Worm (Caenorhabditis elegans) whole organism, L4 larva: ENCODE results near the gene Y67H2A.7.

Experiments
- F37D6.2 ChIP-seq: sonication (generic microtip); optimal IDR thresholded peaks from 2 replicates; lab custom pipeline; 2016; ENCODE audit warnings: mild to moderate bottlenecking, missing genetic modification characterization, missing compliant biosample characterization
- T20F7.1 ChIP-seq: fragments of 200-800 bp; sonication (Bioruptor generic); optimal IDR thresholded peaks from 2 replicates; lab custom pipeline; 2018; ENCODE audit warnings: mild to moderate bottlenecking, missing genetic modification characterization, missing compliant biosample characterization
- Y48G9A.11 ChIP-seq: fragments of 200-800 bp; sonication (Bioruptor generic); IDR thresholded peaks from 2 replicates; pipeline ENCODE4 v1.3.6; 2022; ENCODE audit warnings: missing genetic modification reagents, missing genetic modification characterization, missing compliant biosample characterization
- ama-1 ChIP-seq: fragments of 150-350 bp; optimal IDR thresholded peaks from 2 replicates; lab custom pipeline; 2014; ENCODE audit warnings: inconsistent platforms, mixed read lengths
- arid-1 ChIP-seq: fragments of 200-800 bp; sonication (Bioruptor generic); conservative IDR thresholded peaks from 2 replicates; pipeline ENCODE4 v1.3.6; 2022; ENCODE audit warnings: missing genetic modification reagents, missing genetic modification characterization, missing compliant biosample characterization
- attf-4 ChIP-seq: sonication (generic microtip); optimal IDR thresholded peaks from 3 replicates; lab custom pipeline; 2017; ENCODE audit warnings: missing biosample characterization, missing genetic modification characterization
- ceh-20 ChIP-seq: fragments of 200-800 bp; sonication (Bioruptor generic); IDR thresholded peaks from 2 replicates; pipeline ENCODE4 v1.3.6; 2022; ENCODE audit warnings: missing genetic modification reagents, missing genetic modification characterization, missing compliant biosample characterization
- ceh-44 ChIP-seq: fragments of 200-800 bp; sonication (Bioruptor generic); IDR thresholded peaks from 2 replicates; pipeline ENCODE4 v1.3.6; 2022; ENCODE audit warnings: missing genetic modification reagents, missing genetic modification characterization, missing compliant biosample characterization
- ceh-82 ChIP-seq: sonication (generic microtip); optimal IDR thresholded peaks from 2 replicates; lab custom pipeline; 2017; ENCODE audit warnings: missing biosample characterization, missing genetic modification characterization
- cey-2 ChIP-seq: sonication (generic microtip); optimal IDR thresholded peaks from 3 replicates; lab custom pipeline; 2017; ENCODE audit warnings: missing genetic modification characterization, mild to moderate bottlenecking, missing compliant biosample characterization, antibody characterized with exemption, borderline replicate concordance; ENCODE audit not compliant: insufficient read depth
- daf-12 ChIP-seq: fragments of 150-350 bp; optimal IDR thresholded peaks from 2 replicates; lab custom pipeline; 2014; ENCODE audit warnings: missing biosample characterization, missing genetic modification reagents, missing genetic modification characterization
- daf-19 ChIP-seq: fragments of 200-800 bp; sonication (Bioruptor generic); conservative IDR thresholded peaks from 2 replicates; pipeline ENCODE4 v1.3.6; 2022; ENCODE audit warnings: missing genetic modification characterization, missing compliant biosample characterization
- daf-8 ChIP-seq: fragments of 200-800 bp; sonication (Bioruptor generic); IDR thresholded peaks from 2 replicates; pipeline ENCODE4 v1.3.6; 2022; ENCODE audit warnings: missing genetic modification characterization, missing compliant biosample characterization
- dmd-6 ChIP-seq: fragments of 200-800 bp; sonication (Bioruptor generic); IDR thresholded peaks from 2 replicates; pipeline ENCODE4 v1.3.6; 2022; ENCODE audit warnings: missing genetic modification reagents, missing genetic modification characterization, missing compliant biosample characterization
- dmd-8 ChIP-seq: fragments of 200-800 bp; sonication (Bioruptor generic); IDR thresholded peaks from 2 replicates; pipeline ENCODE4 v1.3.6; 2022; ENCODE audit warnings: missing genetic modification characterization, missing compliant biosample characterization
- duxl-1 ChIP-seq: sonication (generic microtip); optimal IDR thresholded peaks from 2 replicates; lab custom pipeline; 2016; ENCODE audit warnings: mild to moderate bottlenecking, missing genetic modification characterization, moderate library complexity, missing compliant biosample characterization; ENCODE audit not compliant: poor library complexity
- fkh-10 ChIP-seq: fragments of 150-350 bp; optimal IDR thresholded peaks from 2 replicates; lab custom pipeline; 2014; ENCODE audit warnings: missing biosample characterization, missing genetic modification reagents, missing genetic modification characterization
- fos-1 ChIP-seq: fragments of 150-350 bp; optimal IDR thresholded peaks from 2 replicates; lab custom pipeline; 2014; ENCODE audit warnings: missing biosample characterization, missing genetic modification characterization
- hif-1 ChIP-seq, 2 experiments: sonication (generic microtip); optimal IDR thresholded peaks; 2 replicates each; lab custom pipeline; 2016 to 2017; ENCODE audit warnings: missing compliant biosample characterization in 2 of 2, missing genetic modification characterization in 2 of 2, missing genetic modification reagents in 2 of 2, missing genotype in 2 of 2, mild to moderate bottlenecking in 1 of 2
- hlh-11 ChIP-seq: fragments of 200-800 bp; sonication (Bioruptor generic); optimal IDR thresholded peaks from 2 replicates; lab custom pipeline; 2018; ENCODE audit warnings: mild to moderate bottlenecking, missing genetic modification characterization, missing compliant biosample characterization
- hlh-30 ChIP-seq: sonication (generic microtip); optimal IDR thresholded peaks from 2 replicates; lab custom pipeline; 2017; ENCODE audit warnings: antibody characterized with exemption, mild to moderate bottlenecking, missing genetic modification characterization, missing compliant biosample characterization; ENCODE audit not compliant: insufficient read depth
- lin-1 ChIP-seq: fragments of 200-800 bp; sonication (Bioruptor generic); IDR thresholded peaks from 2 replicates; pipeline ENCODE4 v1.3.6; 2022; ENCODE audit warnings: missing genetic modification reagents, missing genetic modification characterization, missing compliant biosample characterization
- lin-13 ChIP-seq: fragments of 150-350 bp; optimal IDR thresholded peaks from 2 replicates; lab custom pipeline; 2014; ENCODE audit warnings: missing biosample characterization, missing genetic modification reagents, missing genetic modification characterization
- lir-3 ChIP-seq: sonication (generic microtip); optimal IDR thresholded peaks from 2 replicates; lab custom pipeline; 2016; ENCODE audit warnings: mild to moderate bottlenecking, missing genetic modification characterization, missing compliant biosample characterization
- nhr-111 ChIP-seq: fragments of 200-800 bp; sonication (Bioruptor generic); optimal IDR thresholded peaks from 2 replicates; lab custom pipeline; 2018; ENCODE audit warnings: mild to moderate bottlenecking, missing genetic modification characterization, missing compliant biosample characterization
- nhr-237 ChIP-seq: sonication (generic microtip); optimal IDR thresholded peaks from 2 replicates; lab custom pipeline; 2017; ENCODE audit warnings: missing biosample characterization, missing genetic modification characterization
- nhr-48 ChIP-seq: sonication (generic microtip); optimal IDR thresholded peaks from 2 replicates; lab custom pipeline; 2016; ENCODE audit warnings: mild to moderate bottlenecking, missing genetic modification characterization, missing compliant biosample characterization
- nhr-76 ChIP-seq: fragments of 150-350 bp; optimal IDR thresholded peaks from 2 replicates; lab custom pipeline; 2014; ENCODE audit warnings: missing biosample characterization, missing genetic modification characterization
- nhr-77 ChIP-seq: fragments of 150-350 bp; optimal IDR thresholded peaks from 2 replicates; lab custom pipeline; 2014; ENCODE audit warnings: missing biosample characterization, missing genetic modification characterization
- php-3 ChIP-seq: fragments of 200-800 bp; sonication (Bioruptor generic); IDR thresholded peaks from 2 replicates; pipeline ENCODE4 v1.3.6; 2022; ENCODE audit warnings: missing genetic modification reagents, missing genetic modification characterization, missing compliant biosample characterization
- pqm-1 ChIP-seq: sonication (generic microtip); optimal IDR thresholded peaks from 2 replicates; lab custom pipeline; 2017; ENCODE audit warnings: missing biosample characterization, missing genetic modification characterization
- rbr-2 ChIP-seq: sonication (generic microtip); optimal IDR thresholded peaks from 2 replicates; lab custom pipeline; 2016; ENCODE audit warnings: missing genotype, missing genetic modification characterization, missing compliant biosample characterization
- snpc-1.2 ChIP-seq: fragments of 200-800 bp; sonication (Bioruptor generic); IDR thresholded peaks from 2 replicates; pipeline ENCODE4 v1.3.6; 2022; ENCODE audit warnings: missing genetic modification reagents, missing genetic modification characterization, missing compliant biosample characterization
- spr-1 ChIP-seq: sonication (generic microtip); optimal IDR thresholded peaks from 2 replicates; lab custom pipeline; 2016; ENCODE audit warnings: mild to moderate bottlenecking, missing genetic modification characterization, missing compliant biosample characterization
- tag-97 ChIP-seq: fragments of 200-800 bp; sonication (Bioruptor generic); IDR thresholded peaks from 2 replicates; pipeline ENCODE4 v1.3.6; 2022; ENCODE audit warnings: missing genetic modification characterization, missing compliant biosample characterization
- unc-130 ChIP-seq: sonication (generic microtip); optimal IDR thresholded peaks from 2 replicates; lab custom pipeline; 2016; ENCODE audit warnings: missing genetic modification reagents, missing genetic modification characterization, missing compliant biosample characterization
- unc-62 ChIP-seq, 3 experiments: fragments of 150-350 bp in 1 of 3; sonication (generic microtip); optimal IDR thresholded peaks in 2 of 3; peaks in 1 of 3; 1 replicate in 1 of 3; 2 replicates in 2 of 3; lab custom pipeline; 2014 to 2017; ENCODE audit warnings: missing biosample characterization in 3 of 3, missing genetic modification characterization in 3 of 3, missing genetic modification reagents in 3 of 3, missing genotype in 1 of 3
- vab-7 ChIP-seq: fragments of 200-800 bp; sonication (Bioruptor generic); IDR thresholded peaks from 2 replicates; pipeline ENCODE4 v1.3.6; 2022; ENCODE audit warnings: missing genetic modification reagents, missing genetic modification characterization, missing compliant biosample characterization
- zfp-3 ChIP-seq: fragments of 200-800 bp; sonication (Bioruptor generic); conservative IDR thresholded peaks from 2 replicates; pipeline ENCODE4 v1.3.6; 2022; ENCODE audit warnings: missing genetic modification reagents, missing genetic modification characterization, missing compliant biosample characterization
- zip-11 ChIP-seq: fragments of 200-800 bp; sonication (Bioruptor generic); IDR thresholded peaks from 2 replicates; pipeline ENCODE4 v1.3.6; 2022; ENCODE audit warnings: missing genetic modification characterization, missing compliant biosample characterization
- zip-2 ChIP-seq: fragments of 150-350 bp; optimal IDR thresholded peaks from 2 replicates; lab custom pipeline; 2014; ENCODE audit warnings: missing biosample characterization, missing genetic modification characterization
- ztf-11 ChIP-seq: fragments of 150-350 bp; optimal IDR thresholded peaks from 2 replicates; lab custom pipeline; 2014; ENCODE audit warnings: missing biosample characterization, missing genetic modification characterization
- ztf-7 ChIP-seq: fragments of 150-350 bp; optimal IDR thresholded peaks from 2 replicates; lab custom pipeline; 2014; ENCODE audit warnings: missing biosample characterization, missing genetic modification characterization

The Y67H2A.7 gene

DNA sequence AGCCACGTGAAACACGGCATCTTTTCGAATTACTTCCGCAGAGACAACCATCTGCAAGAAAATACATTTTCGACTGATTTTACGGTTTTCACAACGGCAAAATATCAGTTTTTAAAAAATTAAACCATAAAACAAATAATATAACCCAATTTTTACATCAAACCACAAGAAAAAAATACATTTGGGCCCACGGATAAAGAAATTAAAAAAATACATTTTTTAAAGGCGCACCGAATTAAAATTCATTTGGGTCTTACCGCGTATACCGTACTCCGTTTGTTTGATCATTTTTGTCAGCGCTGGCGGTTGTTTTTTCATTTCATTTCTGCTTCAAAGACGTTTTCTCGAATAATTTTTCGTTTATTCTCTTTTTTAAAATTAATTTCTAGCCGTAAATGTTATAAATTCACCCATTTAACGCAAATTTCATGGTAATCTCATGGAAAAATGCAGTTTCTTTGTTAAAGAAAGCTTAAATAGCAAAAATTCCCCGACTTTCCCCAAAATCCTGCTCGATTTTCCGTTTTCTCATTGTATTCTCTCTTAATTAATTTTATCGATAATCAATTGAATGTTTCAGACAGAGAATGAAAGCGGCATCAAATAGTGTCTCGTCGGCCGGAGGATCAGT lies 49.7 kb downstream of the Y67H2A.7 start, which contains the start of the genes rec-8 and mex-5 (continued):
- TF ChIP-seq daf-19 (GFP tag; lab: Robert Waterston, UW) (no peak), dmd-8 (GFP tag; lab: Robert Waterston, UW) (no peak), nhr-77 (tag; lab: Kevin White, UChicago) (no peak), hlh-11 (tag; lab: Kevin White, UChicago) (no peak), nhr-237 (tag; lab: Kevin White, UChicago) (no peak), pqm-1 (tag; lab: Kevin White, UChicago) (no peak), nhr-48 (tag; lab: Kevin White, UChicago) (no peak), lin-1 (no peak), snpc-1.2 (peak; percentile 69), ztf-11 (tag; lab: Kevin White, UChicago) (no peak), hlh-30 (tag; lab: Kevin White, UChicago) (no peak), unc-130 (GFP tag; lab: Kevin White, UChicago) (peak; percentile 91), T20F7.1 (no peak), ceh-44 (GFP tag; lab: Robert Waterston, UW) (no peak), zip-2 (tag; lab: Kevin White, UChicago) (no peak), tag-97 (GFP tag; lab: Robert Waterston, UW) (no peak), fos-1 (no peak), Y48G9A.11 (GFP tag; lab: Robert Waterston, UW) (0 out of 2 replicates have a peak, but pooled peaks have one; percentile 8), dmd-6 (no peak), unc-62 (GFP tag; optimal IDR thresholded peaks at IDR 0.05 in 1 of 2; lab: Kevin White, UChicago) (peak in 1 of 2 experiments; percentile 70), unc-62 (tag; optimal IDR thresholded peaks at IDR 0.05; lab: Kevin White, UChicago) (no peak), F37D6.2 (no peak), duxl-1 (tag; lab: Kevin White, UChicago) (no peak), arid-1 (GFP tag; lab: Robert Waterston, UW) (no peak), lin-13 (no peak), ceh-20 (GFP tag; lab: Robert Waterston, UW) (no peak), rbr-2 (tag; lab: Kevin White, UChicago) (no peak)

DNA sequence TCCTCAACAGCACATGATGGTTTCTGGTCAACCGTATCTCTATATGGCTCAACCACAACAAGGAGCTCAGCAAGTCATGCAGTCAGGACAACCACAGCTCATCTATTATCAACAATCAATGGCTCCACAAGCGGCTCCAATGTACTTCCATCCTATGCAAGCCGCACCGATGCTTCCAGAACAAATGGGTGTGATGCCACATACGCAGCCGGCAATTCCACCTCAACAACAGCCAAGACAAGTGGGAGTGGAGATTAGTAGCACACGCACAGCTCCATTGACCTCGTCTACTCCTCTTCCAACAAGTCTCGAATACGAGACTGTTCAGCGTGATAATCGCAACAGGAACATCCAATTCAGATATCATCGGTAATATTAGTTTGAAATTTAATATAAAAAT lies 50.5 kb downstream of the Y67H2A.7 start:
- TF ChIP-seq duxl-1 (tag; lab: Kevin White, UChicago): no peak
- no peak for TF ChIP-seq fkh-10 (GFP tag; lab: Kevin White, UChicago)
- no peak for TF ChIP-seq cey-2 (tag; lab: Kevin White, UChicago)
- TF ChIP-seq daf-19 (GFP tag; lab: Robert Waterston, UW): no peak
- TF ChIP-seq ztf-7: no peak
- no peak for TF ChIP-seq daf-8
- no peak for TF ChIP-seq php-3 (GFP tag; lab: Robert Waterston, UW)
- no peak for TF ChIP-seq unc-130 (GFP tag; lab: Kevin White, UChicago)
- TF ChIP-seq hlh-30 (tag; lab: Kevin White, UChicago): no peak
- no peak for TF ChIP-seq hlh-11 (tag; lab: Kevin White, UChicago)
- TF ChIP-seq lir-3: no peak
- no peak for TF ChIP-seq nhr-76

DNA sequence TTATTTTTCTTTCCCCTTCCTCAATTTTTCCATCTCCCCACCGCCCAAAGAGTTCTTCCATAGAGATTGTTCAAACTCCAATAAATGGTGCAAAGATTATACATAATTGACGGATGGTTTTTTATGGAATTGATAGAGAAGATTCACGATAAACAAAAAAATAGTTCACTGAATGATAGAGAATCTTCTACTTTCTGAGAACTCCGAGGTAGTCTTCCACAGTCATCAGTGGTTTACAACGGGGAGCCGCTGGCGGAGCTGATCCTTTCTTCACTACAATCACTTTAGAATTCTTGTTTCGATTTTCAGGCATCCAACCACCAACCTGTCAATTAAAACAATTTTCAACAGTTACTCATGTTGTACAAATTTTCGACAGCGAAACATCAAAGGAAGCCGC lies 52.5 kb downstream of the Y67H2A.7 start:
- TF ChIP-seq daf-12 (tag; lab: Kevin White, UChicago): no peak
- no peak for TF ChIP-seq vab-7
- TF ChIP-seq spr-1: no peak
- TF ChIP-seq zip-11 (GFP tag; lab: Robert Waterston, UW): no peak
- no peak for TF ChIP-seq attf-4 (tag; lab: Kevin White, UChicago)
- TF ChIP-seq nhr-111 (GFP tag; lab: Kevin White, UChicago): no peak
- TF ChIP-seq fkh-10 (GFP tag; lab: Kevin White, UChicago): no peak
- no peak for TF ChIP-seq nhr-76
- TF ChIP-seq zfp-3 (GFP tag; lab: Robert Waterston, UW): no peak
- TF ChIP-seq ama-1 (lab: Kevin White, UChicago): no peak
- no peak for TF ChIP-seq unc-130 (GFP tag; lab: Kevin White, UChicago)
- no peak for TF ChIP-seq hif-1 (tag; optimal IDR thresholded peaks at IDR 0.05; lab: Kevin White, UChicago)
- TF ChIP-seq ceh-82 (tag; lab: Kevin White, UChicago): no peak
